Fruit fly (Drosophila melanogaster) whole organism, embryonic: ENCODE measurements around the gene teq.

ENCODE experiments used
- Adf1 ChIP-seq: fragments of 200-800 bp; sonication (Bioruptor generic); IDR thresholded peaks from 2 replicates; pipeline ENCODE4 v1.3.6; 2022; ENCODE audit warnings: missing biosample characterization, missing genetic modification characterization
- Awh ChIP-seq: fragments of 200-800 bp; sonication (Bioruptor generic); IDR thresholded peaks from 2 replicates; pipeline ENCODE4, ENCODE4 v1.3.6; 2022; ENCODE audit warnings: missing biosample characterization, missing genetic modification characterization
- Bgb ChIP-seq: fragments of 200-800 bp; sonication (Bioruptor generic); IDR thresholded peaks from 2 replicates; pipeline ENCODE4 v1.3.6; 2022; ENCODE audit warnings: missing biosample characterization, missing genetic modification characterization; ENCODE audit not compliant: partially characterized antibody
- CG11504 ChIP-seq: fragments of 200-800 bp; sonication (Bioruptor generic); optimal IDR thresholded peaks from 3 replicates; lab custom pipeline; 2019; ENCODE audit warnings: missing biosample characterization, mild to moderate bottlenecking, missing genetic modification characterization, moderate library complexity
- CG13624 ChIP-seq: fragments of 200-800 bp; sonication (Bioruptor generic); optimal IDR thresholded peaks from 2 replicates; lab custom pipeline; 2016; ENCODE audit warnings: missing biosample characterization, missing genetic modification characterization
- CG14667 ChIP-seq: fragments of 200-800 bp; sonication (Bioruptor generic); IDR thresholded peaks from 2 replicates; pipeline ENCODE4 v1.3.6; 2022; ENCODE audit warnings: missing biosample characterization, missing genetic modification characterization
- CG1647 ChIP-seq: fragments of 200-800 bp; sonication (Bioruptor generic); optimal IDR thresholded peaks from 3 replicates; lab custom pipeline; 2016; ENCODE audit warnings: missing biosample characterization, missing genetic modification characterization
- CG17612 ChIP-seq: fragments of 200-800 bp; sonication (Bioruptor generic); IDR thresholded peaks from 2 replicates; pipeline ENCODE4 v1.3.6; 2022; ENCODE audit warnings: missing biosample characterization, missing genetic modification characterization
- CG18011 ChIP-seq: fragments of 200-800 bp; sonication (Bioruptor generic); optimal IDR thresholded peaks from 2 replicates; lab custom pipeline; 2017; ENCODE audit warnings: missing biosample characterization, missing genetic modification characterization, mild to moderate bottlenecking, moderate library complexity, missing genotype
- CG30403 ChIP-seq: fragments of 200-800 bp; sonication (Bioruptor generic); optimal IDR thresholded peaks from 3 replicates; lab custom pipeline; 2016; ENCODE audit warnings: missing biosample characterization, missing genetic modification characterization
- CG30431 ChIP-seq: fragments of 200-800 bp; sonication (Bioruptor generic); optimal IDR thresholded peaks from 2 replicates; lab custom pipeline; 2017; ENCODE audit warnings: missing biosample characterization, missing genetic modification characterization
- CG32532 ChIP-seq: fragments of 200-800 bp; sonication (Bioruptor generic); IDR thresholded peaks from 2 replicates; pipeline ENCODE4 v1.3.6; 2022; ENCODE audit warnings: missing biosample characterization, missing genetic modification characterization
- CG4328 ChIP-seq: fragments of 200-800 bp; sonication (Bioruptor generic); optimal IDR thresholded peaks from 3 replicates; lab custom pipeline; 2017; ENCODE audit warnings: missing biosample characterization, missing genetic modification reagents, missing genetic modification characterization
- CG5953 ChIP-seq: fragments of 200-800 bp; sonication (Bioruptor generic); IDR thresholded peaks from 2 replicates; pipeline ENCODE4 v1.3.6; 2022; ENCODE audit warnings: missing biosample characterization, missing genetic modification characterization
- CG6175 ChIP-seq: fragments of 200-800 bp; sonication (Bioruptor generic); IDR thresholded peaks from 3 replicates; pipeline ENCODE4 v1.3.6; 2022; ENCODE audit warnings: missing biosample characterization, missing genetic modification characterization
- CG6689 ChIP-seq: fragments of 200-800 bp; sonication (Bioruptor generic); IDR thresholded peaks from 2 replicates; pipeline ENCODE4 v1.3.6; 2022; ENCODE audit warnings: missing biosample characterization, missing genetic modification characterization
- CG7786 ChIP-seq: fragments of 200-800 bp; sonication (Bioruptor generic); optimal IDR thresholded peaks from 2 replicates; lab custom pipeline; 2016; ENCODE audit warnings: missing biosample characterization, missing genetic modification characterization
- CG9876 ChIP-seq: fragments of 200-800 bp; sonication (Bioruptor generic); optimal IDR thresholded peaks from 2 replicates; lab custom pipeline; 2016; ENCODE audit warnings: missing biosample characterization, missing genetic modification characterization
- ERR ChIP-seq: fragments of 200-800 bp; sonication (Bioruptor generic); optimal IDR thresholded peaks from 2 replicates; lab custom pipeline; 2016; ENCODE audit warnings: missing biosample characterization, missing genetic modification characterization
- Fer3 ChIP-seq: fragments of 200-800 bp; sonication (Bioruptor generic); optimal IDR thresholded peaks from 2 replicates; lab custom pipeline; 2018; ENCODE audit warnings: missing biosample characterization, mild to moderate bottlenecking, missing genetic modification characterization, moderate library complexity
- HLH4C ChIP-seq: fragments of 200-800 bp; sonication (Bioruptor generic); IDR thresholded peaks from 3 replicates; pipeline ENCODE4 v1.3.6; 2022; ENCODE audit warnings: missing biosample characterization, missing genetic modification characterization; ENCODE audit not compliant: partially characterized antibody
- MBD-R2 ChIP-seq: fragments of 200-800 bp; sonication (Bioruptor generic); IDR thresholded peaks from 2 replicates; pipeline ENCODE4 v1.3.6; 2022; ENCODE audit warnings: missing biosample characterization, missing genetic modification characterization
- NC2α ChIP-seq: fragments of 200-800 bp; sonication (Bioruptor generic); optimal IDR thresholded peaks from 2 replicates; lab custom pipeline; 2016; ENCODE audit warnings: missing biosample characterization, missing genetic modification characterization
- Nf-YA ChIP-seq: fragments of 200-800 bp; sonication (Bioruptor generic); IDR thresholded peaks from 2 replicates; pipeline ENCODE4 v1.3.6; 2022; ENCODE audit warnings: missing biosample characterization, missing genetic modification characterization
- Scr ChIP-seq: fragments of 200-800 bp; sonication (Bioruptor generic); IDR thresholded peaks from 2 replicates; pipeline ENCODE4 v1.3.6; 2022; ENCODE audit warnings: missing biosample characterization, missing genetic modification characterization; ENCODE audit not compliant: partially characterized antibody
- amos ChIP-seq: fragments of 200-800 bp; sonication (Bioruptor generic); IDR thresholded peaks from 2 replicates; pipeline ENCODE4 v1.3.6; 2022; ENCODE audit warnings: missing biosample characterization, missing genetic modification characterization; ENCODE audit not compliant: partially characterized antibody
- aop ChIP-seq: fragments of 200-800 bp; sonication (Bioruptor generic); IDR thresholded peaks from 2 replicates; pipeline ENCODE4 v1.3.6; 2022; ENCODE audit warnings: missing biosample characterization, missing genetic modification characterization
- ato ChIP-seq: fragments of 200-800 bp; sonication (Bioruptor generic); IDR thresholded peaks from 2 replicates; pipeline ENCODE4 v1.3.6; 2022; ENCODE audit warnings: missing biosample characterization, missing genetic modification characterization; ENCODE audit not compliant: partially characterized antibody
- bab2 ChIP-seq: fragments of 200-800 bp; sonication (Bioruptor generic); optimal IDR thresholded peaks from 2 replicates; lab custom pipeline; 2016; ENCODE audit warnings: missing biosample characterization, missing genetic modification characterization
- dimm ChIP-seq: fragments of 200-800 bp; sonication (Bioruptor generic); IDR thresholded peaks from 2 replicates; pipeline ENCODE4 v1.3.6; 2022; ENCODE audit warnings: missing biosample characterization, missing genetic modification characterization
- exex ChIP-seq: fragments of 200-800 bp; sonication (Bioruptor generic); optimal IDR thresholded peaks from 4 replicates; lab custom pipeline; 2018; ENCODE audit warnings: missing biosample characterization, mild to moderate bottlenecking, missing genetic modification characterization, moderate library complexity
- fd102C ChIP-seq: fragments of 200-800 bp; sonication (Bioruptor generic); optimal IDR thresholded peaks from 2 replicates; lab custom pipeline; 2018; ENCODE audit warnings: missing biosample characterization, mild to moderate bottlenecking, missing genetic modification characterization, moderate library complexity
- fd96Cb ChIP-seq: fragments of 200-800 bp; sonication (Bioruptor generic); optimal IDR thresholded peaks from 2 replicates; lab custom pipeline; 2018; ENCODE audit warnings: missing biosample characterization, mild to moderate bottlenecking, missing genetic modification characterization, moderate library complexity
- gfzf ChIP-seq: fragments of 200-800 bp; sonication (Bioruptor generic); optimal IDR thresholded peaks from 2 replicates; lab custom pipeline; 2016; ENCODE audit warnings: missing biosample characterization, mild to moderate bottlenecking, missing genetic modification characterization, moderate library complexity
- hkb ChIP-seq, 2 experiments: fragments of 200-800 bp in 1 of 2; fragments of >200 bp in 1 of 2; sonication (Bioruptor generic) in 1 of 2; IDR thresholded peaks in 1 of 2; optimal IDR thresholded peaks in 1 of 2; 2 replicates each; pipeline versions ENCODE4 v1.3.6 to Lab custom; 2017 to 2022; ENCODE audit warnings: missing biosample characterization in 1 of 2, missing genetic modification characterization in 1 of 2
- lab ChIP-seq: fragments of 200-800 bp; sonication (Bioruptor generic); optimal IDR thresholded peaks from 3 replicates; lab custom pipeline; 2017; ENCODE audit warnings: missing biosample characterization, missing genetic modification characterization, mild to moderate bottlenecking, moderate library complexity, missing genetic modification reagents
- otp ChIP-seq: fragments of 200-800 bp; sonication (Bioruptor generic); IDR thresholded peaks from 3 replicates; pipeline ENCODE4, ENCODE4 v1.3.6; 2022; ENCODE audit warnings: missing biosample characterization, missing genetic modification characterization
- psq ChIP-seq: fragments of 200-800 bp; sonication (Bioruptor generic); optimal IDR thresholded peaks from 2 replicates; lab custom pipeline; 2017; ENCODE audit warnings: missing biosample characterization, missing genetic modification characterization
- ranshi ChIP-seq: fragments of 200-800 bp; sonication (Bioruptor generic); IDR thresholded peaks from 2 replicates; pipeline ENCODE4 v1.3.6; 2022; ENCODE audit warnings: missing biosample characterization, missing genetic modification characterization
- ro ChIP-seq: fragments of 200-800 bp; sonication (Bioruptor generic); IDR thresholded peaks from 2 replicates; pipeline ENCODE4 v1.3.6; 2022; ENCODE audit warnings: missing biosample characterization, missing genetic modification characterization
- sna ChIP-seq: fragments of 200-800 bp; sonication (Bioruptor generic); IDR thresholded peaks from 2 replicates; pipeline ENCODE4 v1.3.6; 2022; ENCODE audit warnings: missing biosample characterization, missing genetic modification characterization; ENCODE audit not compliant: partially characterized antibody
- stc ChIP-seq: fragments of 200-800 bp; sonication (Bioruptor generic); IDR thresholded peaks from 2 replicates; pipeline ENCODE4 v1.3.6; 2022; ENCODE audit warnings: missing biosample characterization, missing genetic modification characterization
- sug ChIP-seq: fragments of 200-800 bp; optimal IDR thresholded peaks from 2 replicates; lab custom pipeline; 2019; ENCODE audit warnings: missing biosample characterization, mild to moderate bottlenecking, missing genetic modification characterization, moderate library complexity
- tgo ChIP-seq: fragments of 200-800 bp; sonication (Bioruptor generic); IDR thresholded peaks from 3 replicates; pipeline ENCODE4 v1.3.6; 2022; ENCODE audit warnings: missing biosample characterization, missing genetic modification characterization
- unc-4 ChIP-seq: fragments of 200-800 bp; sonication (Bioruptor generic); IDR thresholded peaks from 2 replicates; pipeline ENCODE4 v1.3.6; 2022; ENCODE audit warnings: missing biosample characterization, missing genetic modification characterization; ENCODE audit not compliant: partially characterized antibody
- wdn ChIP-seq: fragments of 200-800 bp; sonication (Bioruptor generic); IDR thresholded peaks from 2 replicates; pipeline ENCODE4 v1.3.6; 2022; ENCODE audit warnings: missing biosample characterization, missing genetic modification characterization
- yki ChIP-seq: fragments of >200 bp; optimal IDR thresholded peaks from 3 replicates; lab custom pipeline; 2018
- zfh1 ChIP-seq: fragments of 200-800 bp; sonication (Bioruptor generic); IDR thresholded peaks from 3 replicates; pipeline ENCODE4 v1.3.6; 2022; ENCODE audit warnings: missing biosample characterization, missing genetic modification characterization
- zfh2 ChIP-seq: fragments of 200-800 bp; sonication (Bioruptor generic); optimal IDR thresholded peaks from 2 replicates; lab custom pipeline; 2016; ENCODE audit warnings: missing biosample characterization, missing genetic modification characterization

The teq gene

dm6 chr3L:9072731-9073385 lies 1.6 kb upstream of the teq start, which contains the start of the genes CG4911 and CG4942 (continued):
- no peak for TF ChIP-seq Scr (GFP tag; lab: Robert Waterston, UW)
- TF ChIP-seq CG11504 (tag; lab: Kevin White, UChicago): peak; percentile 75
- TF ChIP-seq exex (tag; lab: Kevin White, UChicago): peak; percentile 40
- peak; percentile 65 for TF ChIP-seq CG7786 (GFP tag; lab: Kevin White, UChicago)
- 0 out of 2 replicates have a peak, but pooled peaks have one; percentile 7 for TF ChIP-seq Bgb (GFP tag; lab: Robert Waterston, UW)
- TF ChIP-seq CG6175: peak; percentile 26; the same call in 1 of the 3 replicates
- peak; percentile 42 for TF ChIP-seq NC2α (GFP tag; lab: Kevin White, UChicago)
- TF ChIP-seq hkb (optimal IDR thresholded peaks at IDR 0.05; lab: Kevin White, UChicago): no peak
- peak; percentile 24; the same call in 1 of the 2 replicates for TF ChIP-seq hkb (GFP tag; IDR thresholded peaks at IDR 0.05; lab: Robert Waterston, UW)
- no peak for TF ChIP-seq amos (GFP tag; lab: Robert Waterston, UW)
- TF ChIP-seq ERR: peak; percentile 8
- TF ChIP-seq fd102C (GFP tag; lab: Kevin White, UChicago): no peak
- peak; percentile 61 for TF ChIP-seq CG14667 (GFP tag; lab: Robert Waterston, UW)
- peak; percentile 26 for TF ChIP-seq CG1647 (GFP tag; lab: Kevin White, UChicago)
- TF ChIP-seq ato: no peak
- 0 out of 2 replicates have a peak, but pooled peaks have one; percentile 51 for TF ChIP-seq dimm
- peak; percentile 67 for TF ChIP-seq fd96Cb (tag; lab: Kevin White, UChicago)
- TF ChIP-seq psq (GFP tag; lab: Kevin White, UChicago): no peak
- peak; percentile 81 for TF ChIP-seq CG30403 (GFP tag; lab: Kevin White, UChicago)
- peak; percentile 33 for TF ChIP-seq CG18011 (GFP tag; lab: Kevin White, UChicago)
- TF ChIP-seq CG6689 (GFP tag; lab: Robert Waterston, UW): peak; percentile 84
- peak; percentile 83 for TF ChIP-seq CG32532 (GFP tag; lab: Robert Waterston, UW)
- peak; percentile 70 for TF ChIP-seq ranshi (GFP tag; lab: Robert Waterston, UW)
- peak; percentile 1 for TF ChIP-seq CG30431 (GFP tag; lab: Kevin White, UChicago)
- no peak for TF ChIP-seq HLH4C (GFP tag; lab: Robert Waterston, UW)
- TF ChIP-seq CG5953: no peak
- peak; percentile 84 for TF ChIP-seq gfzf (GFP tag; lab: Kevin White, UChicago)
- no peak for TF ChIP-seq otp
- TF ChIP-seq MBD-R2 (GFP tag; lab: Robert Waterston, UW): peak; percentile 91
- peak; percentile 49; the same call in 1 of the 3 replicates for TF ChIP-seq tgo (GFP tag; lab: Robert Waterston, UW)
- TF ChIP-seq zfh2: peak; percentile 56
- peak; percentile 54 for TF ChIP-seq lab (GFP tag; lab: Kevin White, UChicago)
- TF ChIP-seq sna (GFP tag; lab: Robert Waterston, UW): 0 out of 2 replicates have a peak, but pooled peaks have one; percentile 21
- TF ChIP-seq Fer3 (tag; lab: Kevin White, UChicago): peak; percentile 62
- no peak for TF ChIP-seq Awh
- no peak for TF ChIP-seq bab2 (GFP tag; lab: Kevin White, UChicago)
- TF ChIP-seq CG13624 (GFP tag; lab: Kevin White, UChicago): no peak
- TF ChIP-seq ro (GFP tag; lab: Robert Waterston, UW): peak; percentile 44; the same call in 1 of the 2 replicates
- TF ChIP-seq sug (tag; lab: Kevin White, UChicago): peak; percentile 81
- peak; percentile 9; the same call in 1 of the 2 replicates for TF ChIP-seq stc (GFP tag; lab: Robert Waterston, UW)
- no peak for TF ChIP-seq wdn (GFP tag; lab: Robert Waterston, UW)
- TF ChIP-seq CG17612: no peak
- peak; percentile 37 for TF ChIP-seq CG4328 (GFP tag; lab: Kevin White, UChicago)
- TF ChIP-seq Nf-YA (GFP tag; lab: Robert Waterston, UW): 0 out of 2 replicates have a peak, but pooled peaks have one; percentile 27
- TF ChIP-seq CG9876 (GFP tag; lab: Kevin White, UChicago): peak; percentile 60
- TF ChIP-seq zfh1 (GFP tag; lab: Robert Waterston, UW): peak; percentile 69; the same call in 2 of the 3 replicates
- no peak for TF ChIP-seq unc-4 (GFP tag; lab: Robert Waterston, UW)
- TF ChIP-seq Adf1 (GFP tag; lab: Robert Waterston, UW): peak; percentile 19; the same call in 1 of the 2 replicates
- no peak for TF ChIP-seq aop (GFP tag; lab: Robert Waterston, UW)
- TF ChIP-seq yki (lab: Kevin White, UChicago): no peak
